Fruit fly (Drosophila melanogaster) whole organism, embryonic: ENCODE results near the gene CG18233.

Experiments
- Abd-B ChIP-seq: fragments of 200-800 bp; sonication (Bioruptor generic); optimal IDR thresholded peaks from 2 replicates; lab custom pipeline; 2018; ENCODE audit warnings: missing biosample characterization, mild to moderate bottlenecking, missing genetic modification characterization, moderate library complexity
- Awh ChIP-seq: fragments of 200-800 bp; sonication (Bioruptor generic); IDR thresholded peaks from 2 replicates; pipeline ENCODE4, ENCODE4 v1.3.6; 2022; ENCODE audit warnings: missing biosample characterization, missing genetic modification characterization
- BEAF-32 ChIP-seq: fragments of 200-800 bp; sonication (Bioruptor generic); optimal IDR thresholded peaks from 3 replicates; lab custom pipeline; 2017; ENCODE audit warnings: missing biosample characterization, missing genetic modification characterization, mild to moderate bottlenecking, moderate library complexity, missing genetic modification reagents
- Bdp1 ChIP-seq: fragments of 200-800 bp; sonication (Bioruptor generic); optimal IDR thresholded peaks from 3 replicates; lab custom pipeline; 2016; ENCODE audit warnings: missing biosample characterization, missing genetic modification characterization
- CG10321 ChIP-seq: fragments of 200-800 bp; sonication (Bioruptor generic); IDR thresholded peaks from 2 replicates; pipeline ENCODE4 v1.3.6; 2022; ENCODE audit warnings: missing biosample characterization, missing genetic modification characterization
- CG1233 ChIP-seq: fragments of 200-800 bp; sonication (Bioruptor generic); optimal IDR thresholded peaks from 4 replicates; lab custom pipeline; 2018; ENCODE audit warnings: missing biosample characterization, mild to moderate bottlenecking, missing genetic modification characterization
- CG14860 ChIP-seq: fragments of 200-800 bp; sonication (Bioruptor generic); IDR thresholded peaks from 3 replicates; pipeline ENCODE4 v1.3.6; 2022; ENCODE audit warnings: missing biosample characterization, missing genetic modification characterization; ENCODE audit not compliant: partially characterized antibody
- CG15601 ChIP-seq: fragments of 200-800 bp; sonication (Bioruptor generic); optimal IDR thresholded peaks from 3 replicates; lab custom pipeline; 2019; ENCODE audit warnings: missing biosample characterization, mild to moderate bottlenecking, missing genetic modification characterization, moderate library complexity
- CG1603 ChIP-seq: fragments of 200-800 bp; sonication (Bioruptor generic); optimal IDR thresholded peaks from 2 replicates; lab custom pipeline; 2019; ENCODE audit warnings: missing biosample characterization, mild to moderate bottlenecking, missing genetic modification characterization, moderate library complexity
- CG16779 ChIP-seq: fragments of 200-800 bp; sonication (Bioruptor generic); IDR thresholded peaks from 2 replicates; pipeline ENCODE4 v1.3.6; 2022; ENCODE audit warnings: missing biosample characterization, missing genetic modification characterization
- CG16813 ChIP-seq: fragments of 200-800 bp; sonication (Bioruptor generic); IDR thresholded peaks from 3 replicates; pipeline ENCODE4 v1.3.6; 2022; ENCODE audit warnings: missing biosample characterization, missing genetic modification characterization; ENCODE audit not compliant: partially characterized antibody
- CG1832 ChIP-seq: fragments of 200-800 bp; sonication (Bioruptor generic); optimal IDR thresholded peaks from 2 replicates; lab custom pipeline; 2017; ENCODE audit warnings: missing biosample characterization, mild to moderate bottlenecking, missing genetic modification characterization, inconsistent platforms
- CG31365 ChIP-seq: fragments of 200-800 bp; sonication (Bioruptor generic); optimal IDR thresholded peaks from 2 replicates; lab custom pipeline; 2018; ENCODE audit warnings: missing biosample characterization, mild to moderate bottlenecking, missing genetic modification characterization
- CG33213 ChIP-seq: fragments of 200-800 bp; sonication (Bioruptor generic); optimal IDR thresholded peaks from 3 replicates; lab custom pipeline; 2016; ENCODE audit warnings: missing biosample characterization, missing genetic modification characterization
- CG42726 ChIP-seq: fragments of 200-800 bp; sonication (Bioruptor generic); IDR thresholded peaks from 2 replicates; pipeline ENCODE4 v1.3.6; 2022; ENCODE audit warnings: missing biosample characterization, missing genetic modification characterization; ENCODE audit not compliant: partially characterized antibody
- CG4360 ChIP-seq: fragments of 200-800 bp; sonication (Bioruptor generic); IDR thresholded peaks from 2 replicates; pipeline ENCODE4 v1.3.6; 2022; ENCODE audit warnings: missing biosample characterization, missing genetic modification characterization
- CG6791 ChIP-seq: fragments of 200-800 bp; sonication (Bioruptor generic); IDR thresholded peaks from 3 replicates; pipeline ENCODE4 v1.3.6; 2022; ENCODE audit warnings: missing biosample characterization, missing genetic modification characterization; ENCODE audit not compliant: partially characterized antibody
- CG8290 ChIP-seq, 3 experiments: fragments of 200-800 bp; sonication (Bioruptor generic); optimal IDR thresholded peaks; 2 replicates each; lab custom pipeline; 2016 to 2019; ENCODE audit warnings: missing biosample characterization in 3 of 3, missing genetic modification characterization in 3 of 3, mild to moderate bottlenecking in 2 of 3, moderate library complexity in 1 of 3
- Dll ChIP-seq: fragments of 200-800 bp; sonication (Bioruptor generic); IDR thresholded peaks from 4 replicates; pipeline ENCODE4 v1.3.6; 2022; ENCODE audit warnings: missing biosample characterization, missing genetic modification characterization; ENCODE audit not compliant: partially characterized antibody
- Dref ChIP-seq: fragments of 200-800 bp; sonication (Bioruptor generic); IDR thresholded peaks from 2 replicates; pipeline ENCODE4 v1.3.6; 2022; ENCODE audit warnings: missing biosample characterization, missing genetic modification characterization
- Elba2 ChIP-seq: fragments of 200-800 bp; sonication (Bioruptor generic); optimal IDR thresholded peaks from 3 replicates; lab custom pipeline; 2016; ENCODE audit warnings: missing biosample characterization, missing genetic modification characterization
- HmgD ChIP-seq: fragments of 200-800 bp; sonication (Bioruptor generic); optimal IDR thresholded peaks from 3 replicates; lab custom pipeline; 2016; ENCODE audit warnings: missing biosample characterization, missing genetic modification characterization
- HmgZ ChIP-seq: fragments of 200-800 bp; sonication (Bioruptor generic); optimal IDR thresholded peaks from 2 replicates; lab custom pipeline; 2018; ENCODE audit warnings: missing biosample characterization, mild to moderate bottlenecking, missing genetic modification characterization
- Nf-YB ChIP-seq: fragments of 200-800 bp; sonication (Bioruptor generic); optimal IDR thresholded peaks from 3 replicates; lab custom pipeline; 2019; ENCODE audit warnings: missing biosample characterization, mild to moderate bottlenecking, missing genetic modification characterization, moderate library complexity
- PHDP ChIP-seq: fragments of 200-800 bp; sonication (Bioruptor generic); optimal IDR thresholded peaks from 3 replicates; lab custom pipeline; 2018; ENCODE audit warnings: missing biosample characterization, mild to moderate bottlenecking, missing genetic modification characterization, moderate library complexity
- Rfx ChIP-seq: fragments of 200-800 bp; sonication (Bioruptor generic); IDR thresholded peaks from 2 replicates; pipeline ENCODE4 v1.3.6; 2022; ENCODE audit warnings: missing biosample characterization, missing genetic modification characterization
- aop ChIP-seq: fragments of 200-800 bp; sonication (Bioruptor generic); IDR thresholded peaks from 2 replicates; pipeline ENCODE4 v1.3.6; 2022; ENCODE audit warnings: missing biosample characterization, missing genetic modification characterization
- ash1 ChIP-seq: fragments of 200-800 bp; sonication (Bioruptor generic); optimal IDR thresholded peaks from 2 replicates; lab custom pipeline; 2018; ENCODE audit warnings: missing biosample characterization, mild to moderate bottlenecking, missing genetic modification characterization
- bab2 ChIP-seq: fragments of 200-800 bp; sonication (Bioruptor generic); optimal IDR thresholded peaks from 2 replicates; lab custom pipeline; 2016; ENCODE audit warnings: missing biosample characterization, missing genetic modification characterization
- bbx ChIP-seq: fragments of 200-800 bp; sonication (Bioruptor generic); IDR thresholded peaks from 2 replicates; pipeline ENCODE4 v1.3.6; 2022; ENCODE audit warnings: missing biosample characterization, missing genetic modification characterization; ENCODE audit not compliant: partially characterized antibody
- bigmax ChIP-seq: fragments of 200-800 bp; sonication (Bioruptor generic); optimal IDR thresholded peaks from 2 replicates; lab custom pipeline; 2018; ENCODE audit warnings: missing biosample characterization, mild to moderate bottlenecking, missing genetic modification characterization
- cad ChIP-seq: fragments of >200 bp; optimal IDR thresholded peaks from 2 replicates; lab custom pipeline; 2017; ENCODE audit warnings: missing biosample characterization, missing genetic modification characterization
- chinmo ChIP-seq: fragments of 200-800 bp; sonication (Bioruptor generic); IDR thresholded peaks from 4 replicates; pipeline ENCODE4 v1.3.6; 2022; ENCODE audit warnings: missing biosample characterization, missing genetic modification characterization; ENCODE audit not compliant: partially characterized antibody
- dysf ChIP-seq: fragments of 200-800 bp; sonication (Bioruptor generic); IDR thresholded peaks from 3 replicates; pipeline ENCODE4 v1.3.6; 2022; ENCODE audit warnings: missing biosample characterization, missing genetic modification characterization
- fu2 ChIP-seq: fragments of 200-800 bp; sonication (Bioruptor generic); optimal IDR thresholded peaks from 2 replicates; lab custom pipeline; 2016; ENCODE audit warnings: missing biosample characterization, missing genetic modification characterization
- gfzf ChIP-seq: fragments of 200-800 bp; sonication (Bioruptor generic); optimal IDR thresholded peaks from 2 replicates; lab custom pipeline; 2016; ENCODE audit warnings: missing biosample characterization, mild to moderate bottlenecking, missing genetic modification characterization, moderate library complexity
- hbn ChIP-seq: fragments of 200-800 bp; sonication (Bioruptor generic); IDR thresholded peaks from 2 replicates; pipeline ENCODE4 v1.3.6; 2022; ENCODE audit warnings: missing biosample characterization, missing genetic modification characterization; ENCODE audit not compliant: partially characterized antibody
- hth ChIP-seq: fragments of >200 bp; optimal IDR thresholded peaks from 2 replicates; lab custom pipeline; 2017; ENCODE audit warnings: inconsistent platforms
- mld ChIP-seq: fragments of 200-800 bp; sonication (Bioruptor generic); IDR thresholded peaks from 3 replicates; pipeline ENCODE4 v1.3.6; 2022; ENCODE audit warnings: missing biosample characterization, missing genetic modification characterization; ENCODE audit not compliant: partially characterized antibody
- phol ChIP-seq: fragments of 200-800 bp; sonication (Bioruptor generic); optimal IDR thresholded peaks from 3 replicates; lab custom pipeline; 2018; ENCODE audit warnings: missing biosample characterization, mild to moderate bottlenecking, missing genetic modification characterization, moderate library complexity
- seq ChIP-seq: fragments of 200-800 bp; sonication (Bioruptor generic); IDR thresholded peaks from 2 replicates; pipeline ENCODE4 v1.3.6; 2022; ENCODE audit warnings: missing biosample characterization, missing genetic modification characterization
- sim ChIP-seq: fragments of 200-800 bp; sonication (Bioruptor generic); IDR thresholded peaks from 2 replicates; pipeline ENCODE4 v1.3.6; 2022; ENCODE audit warnings: missing biosample characterization, missing genetic modification characterization
- sob ChIP-seq: fragments of 200-800 bp; sonication (Bioruptor generic); IDR thresholded peaks from 2 replicates; pipeline ENCODE4 v1.3.6; 2022; ENCODE audit warnings: missing biosample characterization, missing genetic modification characterization
- stwl ChIP-seq: fragments of 200-800 bp; sonication (Bioruptor generic); optimal IDR thresholded peaks from 3 replicates; lab custom pipeline; 2018; ENCODE audit warnings: missing biosample characterization, mild to moderate bottlenecking, missing genetic modification characterization, moderate library complexity
- tna ChIP-seq: fragments of 200-800 bp; sonication (Bioruptor generic); IDR thresholded peaks from 2 replicates; pipeline ENCODE4 v1.3.6; 2022; ENCODE audit warnings: missing biosample characterization, missing genetic modification characterization; ENCODE audit not compliant: partially characterized antibody
- trem ChIP-seq: fragments of 200-800 bp; optimal IDR thresholded peaks from 3 replicates; lab custom pipeline; 2019; ENCODE audit warnings: missing biosample characterization, mild to moderate bottlenecking, missing genetic modification characterization, moderate library complexity
- vnd ChIP-seq: fragments of 200-800 bp; sonication (Bioruptor generic); IDR thresholded peaks from 3 replicates; pipeline ENCODE4 v1.3.6; 2022; ENCODE audit warnings: missing biosample characterization, missing genetic modification characterization; ENCODE audit not compliant: partially characterized antibody

Gene CG18233

dm6 chr3L:18617893-18618577, 12.8 kb downstream of the CG18233 start, which contains the start of the genes CG13380 and CG4174 (continued):
- TF ChIP-seq CG10321 (GFP tag; lab: Robert Waterston, UW) (peak; percentile 97), Rfx (GFP tag; lab: Robert Waterston, UW) (peak; percentile 60; the same call in 1 of the 2 replicates), CG1233 (GFP tag; lab: Kevin White, UChicago) (peak; percentile 21), HmgD (GFP tag; lab: Kevin White, UChicago) (peak; percentile 72), bbx (GFP tag; lab: Robert Waterston, UW) (peak; percentile 93), seq (GFP tag; lab: Robert Waterston, UW) (0 out of 2 replicates have a peak, but pooled peaks have one; percentile 32), Nf-YB (GFP tag; lab: Kevin White, UChicago) (no peak), Dll (GFP tag; lab: Robert Waterston, UW) (peak; percentile 51; the same call in 1 of the 4 replicates), Abd-B (GFP tag; lab: Kevin White, UChicago) (peak; percentile 10), CG15601 (peak; percentile 43), CG33213 (GFP tag; lab: Kevin White, UChicago) (peak; percentile 44), vnd (GFP tag; lab: Robert Waterston, UW) (peak; percentile 79), chinmo (GFP tag; lab: Robert Waterston, UW) (peak; percentile 46; the same call in 2 of the 4 replicates), trem (peak; percentile 33), Dref (GFP tag; lab: Robert Waterston, UW) (peak; percentile 27; the same call in 1 of the 2 replicates), CG14860 (GFP tag; lab: Robert Waterston, UW) (peak; percentile 92), CG6791 (GFP tag; lab: Robert Waterston, UW) (peak; percentile 97), CG31365 (peak; percentile 48), dysf (0 out of 3 replicates have a peak, but pooled peaks have one; percentile 13), CG4360 (GFP tag; lab: Robert Waterston, UW) (peak; percentile 27; the same call in 1 of the 2 replicates), gfzf (GFP tag; lab: Kevin White, UChicago) (peak; percentile 42), sob (GFP tag; lab: Robert Waterston, UW) (0 out of 2 replicates have a peak, but pooled peaks have one; percentile 30), CG8290 (GFP tag; optimal IDR thresholded peaks at IDR 0.05; lab: Kevin White, UChicago) (peak; percentile 58), CG8290 (tag; optimal IDR thresholded peaks at IDR 0.05; lab: Kevin White, UChicago) (no peak), tna (GFP tag; lab: Robert Waterston, UW) (peak; percentile 92), ash1 (no peak), hbn (GFP tag; lab: Robert Waterston, UW) (peak; percentile 54), HmgZ (tag; lab: Kevin White, UChicago) (peak; percentile 68), CG1832 (GFP tag; lab: Kevin White, UChicago) (peak; percentile 77), cad (GFP tag; lab: Kevin White, UChicago) (peak; percentile 48), BEAF-32 (GFP tag; lab: Kevin White, UChicago) (peak; percentile 20), Bdp1 (peak; percentile 100), hth (lab: Kevin White, UChicago) (no peak), CG42726 (GFP tag; lab: Robert Waterston, UW) (peak; percentile 92), Awh (GFP tag; lab: Robert Waterston, UW) (0 out of 2 replicates have a peak, but pooled peaks have one; percentile 15), aop (GFP tag; lab: Robert Waterston, UW) (peak; percentile 46; the same call in 1 of the 2 replicates), CG1603 (tag; lab: Kevin White, UChicago) (peak; percentile 61), sim (GFP tag; lab: Robert Waterston, UW) (no peak), PHDP (tag; lab: Kevin White, UChicago) (no peak), mld (GFP tag; lab: Robert Waterston, UW) (peak; percentile 94), phol (tag; lab: Kevin White, UChicago) (peak; percentile 3), bigmax (GFP tag; lab: Kevin White, UChicago) (no peak), Elba2 (GFP tag; lab: Kevin White, UChicago) (peak; percentile 96), CG16779 (GFP tag; lab: Robert Waterston, UW) (0 out of 2 replicates have a peak, but pooled peaks have one; percentile 32), bab2 (GFP tag; lab: Kevin White, UChicago) (no peak), fu2 (no peak), CG16813 (GFP tag; lab: Robert Waterston, UW) (peak; percentile 92), stwl (tag; lab: Kevin White, UChicago) (peak; percentile 93)
